Fruit fly (Drosophila melanogaster): Measurements from ENCODE around the gene ZnT63C.

The ZnT63C gene

DNA sequence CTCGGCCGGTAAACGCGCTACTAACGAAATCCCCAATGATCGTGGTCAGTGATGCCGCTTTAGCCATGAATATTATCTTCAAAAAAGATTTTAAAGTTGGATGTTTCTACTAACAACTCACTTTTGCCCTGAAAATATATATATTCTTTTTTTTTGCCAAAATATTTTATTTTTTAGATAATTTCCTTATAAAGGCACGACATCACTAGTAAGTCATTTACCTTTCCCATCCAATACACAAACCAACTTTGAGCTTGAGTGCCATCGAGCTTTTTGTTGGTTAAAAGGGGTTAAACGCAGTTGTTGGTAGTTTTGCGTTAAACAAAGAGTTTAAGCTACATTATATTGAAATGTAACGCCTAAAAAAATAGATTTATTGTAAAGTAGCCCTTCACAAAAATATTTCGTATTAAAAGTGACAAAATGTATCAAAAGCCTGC lies 401 bp upstream of the ZnT63C start, which contains the start of gene CG14968:
Gene CG14968 (minus strand): TSS at position 26 of the 440 bp plus-strand sequence.
- TF ChIP-seq noc (tag; optimal IDR thresholded peaks at IDR 0.05), result peak; percentile 96

DNA sequence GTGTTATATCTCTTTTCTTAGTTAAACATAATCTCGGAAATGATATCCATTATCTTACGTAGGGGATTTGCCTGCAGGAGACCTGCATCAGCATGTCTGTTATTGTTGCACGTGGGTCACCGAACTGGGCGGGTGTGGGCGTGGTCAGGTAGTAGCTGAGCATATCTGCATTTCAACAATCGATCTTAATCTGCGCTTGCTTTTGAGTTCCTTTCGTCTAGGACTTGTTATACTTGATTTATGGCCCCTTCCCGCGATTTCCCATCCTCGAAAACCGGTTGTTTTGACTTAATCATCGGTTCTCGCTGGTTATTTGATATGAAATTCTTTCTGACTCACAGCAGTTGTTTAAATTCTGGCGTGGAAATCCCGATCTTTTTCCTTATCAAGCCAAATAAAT lies 1.2 kb downstream of the ZnT63C start:
- no peak for TF ChIP-seq noc (tag; optimal IDR thresholded peaks at IDR 0.05)

DNA sequence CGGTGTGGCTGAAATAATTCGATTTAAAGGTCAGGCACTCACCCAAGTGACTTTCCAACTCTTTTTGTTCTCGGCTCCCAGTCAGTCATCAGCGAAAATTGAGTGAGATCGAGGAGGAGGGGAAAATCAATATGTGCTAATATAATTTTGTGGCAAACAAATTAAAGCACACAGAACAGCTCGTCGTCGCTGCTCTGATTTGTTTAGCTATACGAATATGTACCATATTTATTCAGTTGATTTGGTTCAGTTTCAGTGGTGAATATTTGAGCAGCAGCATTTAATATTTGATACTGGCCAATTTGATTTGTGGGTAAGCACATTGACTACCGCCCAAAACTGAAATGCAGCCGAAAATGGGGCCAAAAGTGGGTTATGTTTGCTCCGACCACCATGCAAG lies 1.9 kb downstream of the ZnT63C start:
- TF ChIP-seq noc (tag; optimal IDR thresholded peaks at IDR 0.05), result no peak

DNA sequence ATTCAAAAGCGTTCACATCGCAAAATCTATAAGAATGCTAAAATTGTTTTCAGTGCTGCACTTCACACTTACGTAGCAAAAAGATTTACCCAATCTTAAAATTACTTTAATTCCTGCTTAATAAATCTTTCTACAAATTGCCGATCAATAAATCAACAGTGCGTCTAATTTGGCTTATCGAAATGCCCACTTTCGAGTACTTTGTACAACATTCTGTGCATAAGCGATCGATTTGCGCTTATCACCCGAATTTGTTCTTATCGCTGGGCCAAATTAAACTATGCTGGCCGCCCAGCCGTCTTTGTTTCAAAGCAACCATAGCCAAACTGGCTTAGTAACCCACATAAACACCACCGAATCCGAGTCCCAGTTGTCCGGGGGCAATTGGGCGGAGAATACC lies 3.0 kb downstream of the ZnT63C start:
- TF ChIP-seq noc (tag; optimal IDR thresholded peaks at IDR 0.05), result peak; percentile 83

DNA sequence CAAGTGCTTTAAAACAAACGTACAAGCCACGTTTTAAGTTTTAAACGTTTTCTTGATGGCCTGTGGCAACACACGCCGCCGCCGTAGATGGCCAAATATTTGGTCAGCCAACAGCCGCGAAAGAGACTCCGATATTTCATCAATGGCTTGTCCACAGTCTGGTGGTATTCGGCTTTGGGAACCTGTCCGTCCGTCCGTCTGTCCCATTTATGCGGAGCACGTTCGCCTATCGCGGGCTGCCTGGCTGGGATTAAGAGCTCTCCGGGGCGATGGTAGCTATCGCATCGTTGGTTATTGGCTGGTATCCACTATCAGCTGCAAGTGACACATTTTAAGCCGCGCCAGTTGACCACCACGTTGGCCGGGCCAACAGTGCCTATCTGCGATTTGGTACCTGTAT lies 4.1 kb downstream of the ZnT63C start:
- TF ChIP-seq noc (tag; optimal IDR thresholded peaks at IDR 0.05), result no peak

DNA sequence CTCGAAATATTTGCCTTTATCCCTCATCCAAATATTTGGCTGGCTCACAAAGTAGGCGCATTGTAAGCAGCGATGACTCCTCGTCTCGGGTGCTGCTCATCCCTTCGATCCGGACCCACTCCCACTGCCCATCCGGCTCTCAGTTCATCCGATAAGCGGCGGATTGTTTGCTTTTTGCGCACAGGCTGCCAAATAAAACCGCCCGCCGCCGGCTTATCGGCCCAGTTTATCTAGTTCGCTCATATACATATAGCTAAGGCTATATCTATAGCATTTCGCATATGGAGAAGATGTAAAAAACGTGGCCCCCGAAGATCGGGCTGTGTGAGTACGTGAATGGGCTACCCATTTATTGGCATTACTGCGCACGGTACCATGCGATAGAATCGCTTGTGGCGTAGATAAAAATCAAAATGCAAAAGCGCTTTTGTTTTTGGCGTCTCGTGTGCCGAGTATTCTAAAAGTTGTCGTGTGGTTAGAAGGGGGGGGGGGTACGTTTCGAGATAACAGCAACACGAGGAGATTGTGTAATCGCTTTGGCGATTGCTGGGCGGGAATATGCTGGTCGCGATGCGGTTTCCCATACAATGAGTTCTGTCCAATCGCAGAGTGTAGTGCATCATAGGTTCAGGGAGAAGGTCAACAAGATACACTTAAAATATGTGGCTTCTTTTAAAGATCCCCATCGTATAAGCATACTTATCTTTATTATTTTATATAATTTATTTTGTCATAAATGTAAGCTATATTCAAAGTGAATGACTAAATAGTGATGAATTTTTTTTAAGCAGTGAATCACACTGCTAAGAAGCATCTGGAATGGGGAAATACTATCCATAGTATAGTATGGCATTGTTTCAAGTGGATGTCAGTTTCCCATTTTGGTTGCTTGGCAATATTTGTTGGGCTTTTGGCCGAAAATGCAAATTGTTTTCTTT lies 5.4 kb downstream of the ZnT63C start:
- TF ChIP-seq noc (tag; optimal IDR thresholded peaks at IDR 0.05), result peak; percentile 49

DNA sequence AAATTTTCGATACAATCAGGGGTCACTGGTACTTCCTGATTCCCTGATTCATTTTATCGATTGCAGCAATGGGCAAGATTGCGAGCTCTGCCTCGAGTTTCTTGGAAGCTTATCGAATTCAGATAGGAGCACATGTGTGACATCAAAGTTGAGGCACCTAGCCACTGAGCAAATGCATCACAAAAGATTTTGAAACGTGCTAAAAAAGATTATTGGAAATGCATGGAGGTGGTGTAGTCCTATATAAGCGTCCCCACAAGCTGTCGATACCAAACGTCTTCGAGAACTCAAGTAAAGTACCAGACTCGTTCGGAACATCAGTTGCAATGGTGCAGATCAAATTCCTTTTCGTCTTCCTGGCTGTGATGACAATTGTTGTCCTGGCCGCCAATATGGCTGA lies 10.5 kb downstream of the ZnT63C start, which contains the start of gene Drsl2:
Gene Drsl2 (plus strand): TSS at position 301 of the 400 bp plus-strand sequence.
- TF ChIP-seq noc (tag; optimal IDR thresholded peaks at IDR 0.05), result no peak

DNA sequence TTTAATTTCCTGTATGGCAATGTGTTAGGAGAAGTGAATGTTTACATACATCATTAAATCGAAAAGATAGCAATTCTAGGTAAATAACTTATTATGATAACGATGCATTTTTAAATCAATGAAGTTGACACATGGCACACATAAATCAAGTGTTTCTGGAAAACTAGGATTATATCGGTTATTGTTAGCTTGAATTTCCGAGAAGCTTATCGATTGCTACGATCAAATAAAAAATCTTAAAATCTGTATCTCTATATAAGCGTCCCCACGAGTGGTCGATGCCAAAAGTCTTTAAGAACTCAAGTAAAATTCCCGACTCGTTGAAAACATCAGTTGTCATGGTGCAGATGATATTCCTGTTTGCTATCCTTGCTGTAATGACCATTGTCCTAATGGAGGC lies 11.2 kb downstream of the ZnT63C start, which contains the start of gene Drsl3:
Gene Drsl3 (plus strand): TSS at position 301 of the 400 bp plus-strand sequence.
- TF ChIP-seq noc (tag; optimal IDR thresholded peaks at IDR 0.05), result no peak

DNA sequence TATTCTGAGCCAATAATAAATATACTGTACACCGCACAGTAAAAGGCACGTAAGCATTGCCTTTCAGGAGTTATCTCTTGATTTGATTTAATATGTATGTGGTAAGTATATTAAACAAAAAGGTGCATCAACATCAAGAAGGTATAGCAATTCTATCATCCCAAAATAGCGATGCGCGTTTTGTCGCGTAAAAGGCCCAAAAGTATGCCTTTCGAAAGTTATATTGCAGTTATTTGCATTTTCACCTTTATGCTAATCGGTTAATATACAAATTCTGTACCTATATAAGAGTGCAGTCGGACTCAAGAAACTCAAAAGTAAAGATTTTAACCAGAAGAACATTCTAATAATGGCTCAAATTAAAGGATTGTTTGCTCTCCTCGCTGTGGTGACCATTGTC lies 11.8 kb downstream of the ZnT63C start, which contains the start of gene Drsl4:
Gene Drsl4 (plus strand): TSS at position 333 of the 400 bp plus-strand sequence.
- no peak for TF ChIP-seq noc (tag; optimal IDR thresholded peaks at IDR 0.05)

DNA sequence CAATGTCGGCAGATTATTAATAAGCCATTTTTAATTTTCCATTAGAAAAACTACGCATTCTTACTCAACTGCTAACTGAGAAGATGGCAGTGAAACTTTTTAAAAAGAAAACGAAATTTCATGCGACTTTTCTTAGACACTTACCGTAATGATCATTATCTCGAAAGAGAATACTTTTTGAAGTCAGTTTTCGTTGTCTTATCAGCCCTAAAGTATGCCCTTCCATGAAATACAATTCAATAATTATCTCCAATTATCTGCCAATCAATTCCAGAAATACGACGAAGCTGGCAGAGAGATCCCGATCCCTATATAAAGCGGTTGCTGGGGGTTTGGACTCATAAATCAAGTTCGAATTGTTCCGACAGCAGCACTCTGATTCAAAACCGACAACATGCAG lies 12.9 kb downstream of the ZnT63C start, which contains the start of gene Drsl5:
Gene Drsl5 (plus strand): TSS at position 341 of the 400 bp plus-strand sequence.
- no peak for TF ChIP-seq noc (tag; optimal IDR thresholded peaks at IDR 0.05)

DNA sequence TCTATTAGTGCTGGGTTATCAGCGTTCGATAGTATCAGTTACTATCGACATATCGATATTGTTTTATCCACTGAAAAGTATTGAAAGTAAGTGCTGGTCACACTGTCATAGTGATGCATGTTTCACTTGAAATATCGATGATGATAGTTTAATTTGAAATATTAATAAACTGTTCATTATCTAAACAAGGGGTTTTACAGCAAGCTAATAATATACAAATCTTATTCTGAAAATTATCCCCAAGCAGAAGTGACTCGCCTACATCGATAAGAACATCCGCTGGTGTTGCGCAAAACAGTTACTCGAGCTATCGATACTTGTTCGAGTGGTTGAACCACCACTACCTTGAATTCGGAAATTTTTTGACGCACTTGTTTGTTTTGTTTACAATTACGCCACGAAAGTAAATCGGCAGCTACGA lies 15.7 kb downstream of the ZnT63C start, which contains the start of the genes PIG-C, CG12016 and Dpm2:
Gene PIG-C (minus strand): TSS at position 10 of the 421 bp plus-strand sequence.
Gene CG12016 (plus strand): TSS at position 333 of the 421 bp plus-strand sequence.
Gene Dpm2 (plus strand): TSS at position 333 of the 421 bp plus-strand sequence.
- peak; percentile 16 for TF ChIP-seq noc (tag; optimal IDR thresholded peaks at IDR 0.05)

DNA sequence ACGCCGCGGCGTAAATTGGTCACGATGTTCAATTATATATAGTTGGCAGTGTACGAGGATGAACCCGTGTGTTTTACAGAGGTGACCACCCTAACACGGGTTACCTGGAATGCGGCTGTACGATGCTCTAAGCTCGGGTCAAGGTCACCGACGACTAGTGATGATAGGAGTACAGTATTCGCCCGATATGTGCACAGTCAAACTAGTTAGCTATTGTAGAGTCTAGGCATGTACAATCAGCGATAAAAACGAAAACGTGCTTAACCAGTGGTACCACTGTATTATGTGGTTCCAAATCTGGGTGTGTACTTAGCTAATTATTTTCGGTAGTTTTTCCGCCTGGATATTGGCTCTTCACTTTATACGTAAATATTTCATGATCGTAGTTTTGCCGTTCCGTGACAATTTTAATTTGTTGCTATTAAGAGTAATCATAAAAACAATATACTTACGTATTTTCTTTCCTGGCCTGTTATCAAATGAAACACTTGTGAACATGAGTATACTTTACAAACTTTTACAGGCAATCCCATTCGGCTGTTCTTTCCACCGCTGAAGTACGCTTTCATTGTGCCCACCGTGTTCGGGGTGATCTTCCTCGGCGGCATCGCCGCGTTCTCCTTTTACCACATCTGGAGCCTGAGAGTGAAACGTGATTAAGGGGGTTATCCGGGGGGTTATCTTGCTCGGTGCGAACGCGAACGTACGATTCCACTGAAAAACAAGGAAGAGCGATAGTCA lies 16.7 kb downstream of the ZnT63C start:
- peak; percentile 69 for TF ChIP-seq noc (tag; optimal IDR thresholded peaks at IDR 0.05)

DNA sequence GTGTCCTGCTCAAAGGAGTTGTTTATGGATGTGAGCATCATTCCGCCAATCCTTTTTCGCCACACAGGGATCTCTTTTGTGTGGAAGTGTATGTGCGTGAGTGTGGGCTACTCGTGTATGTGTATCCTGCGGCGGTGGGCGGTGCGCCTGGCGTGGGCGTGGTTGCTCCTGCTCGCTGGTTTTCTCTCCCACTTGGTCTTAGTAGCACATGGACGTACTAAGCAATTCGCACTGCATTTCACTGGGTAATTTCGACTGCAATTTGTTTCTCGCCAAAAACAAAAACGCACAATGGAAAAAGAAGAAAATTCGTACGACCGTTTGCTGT lies 22.1 kb downstream of the ZnT63C start:
- TF ChIP-seq noc (tag; optimal IDR thresholded peaks at IDR 0.05), result no peak

DNA sequence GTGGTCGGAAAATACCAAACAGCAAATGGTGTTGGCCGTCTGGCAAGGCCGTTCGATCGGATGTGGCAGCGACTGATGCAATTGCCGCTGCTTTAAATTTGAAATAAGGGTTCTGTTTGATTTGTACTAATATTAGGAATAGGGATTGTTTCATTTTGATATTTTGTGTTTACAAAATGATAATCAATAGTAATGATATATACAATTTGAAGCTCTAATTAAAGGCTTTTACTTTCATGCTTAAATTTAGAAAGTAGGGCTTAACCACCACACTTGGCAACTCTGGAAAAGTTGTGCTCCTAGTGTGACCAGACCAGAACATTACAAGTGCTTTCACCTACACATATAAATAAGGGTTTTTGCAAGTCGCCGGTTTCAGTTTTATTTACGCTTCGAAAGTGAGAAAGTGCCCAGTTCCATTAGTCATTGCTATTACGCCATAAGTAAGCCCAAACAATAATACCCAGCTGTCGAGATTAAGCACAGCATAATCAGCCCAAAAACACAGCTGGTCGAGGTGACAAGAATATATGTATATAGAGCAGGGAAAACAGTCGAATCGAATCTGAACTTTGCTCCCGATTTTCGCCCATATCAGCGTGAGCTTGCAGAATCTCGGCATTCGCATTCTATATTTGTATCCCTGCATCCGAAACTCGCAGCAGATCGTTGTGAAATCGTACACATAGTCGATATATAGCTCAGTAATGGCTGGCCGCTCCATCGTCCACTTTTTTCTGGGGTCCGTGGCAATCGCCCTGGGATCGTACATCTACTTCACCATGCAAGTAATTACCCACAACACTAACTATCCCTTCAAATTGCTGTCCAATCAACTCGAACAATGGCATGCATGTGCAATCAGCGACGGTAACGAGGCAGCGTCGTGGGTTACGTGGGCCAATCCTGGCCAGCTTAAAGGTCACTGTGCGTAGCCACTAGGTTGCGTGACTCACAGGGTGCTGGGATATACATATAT lies 22.7 kb downstream of the ZnT63C start, which contains the start of gene Gtpx:
Gene Gtpx (plus strand): TSS at position 341 of the 979 bp plus-strand sequence.
- TF ChIP-seq noc (tag; optimal IDR thresholded peaks at IDR 0.05), result peak; percentile 30

DNA sequence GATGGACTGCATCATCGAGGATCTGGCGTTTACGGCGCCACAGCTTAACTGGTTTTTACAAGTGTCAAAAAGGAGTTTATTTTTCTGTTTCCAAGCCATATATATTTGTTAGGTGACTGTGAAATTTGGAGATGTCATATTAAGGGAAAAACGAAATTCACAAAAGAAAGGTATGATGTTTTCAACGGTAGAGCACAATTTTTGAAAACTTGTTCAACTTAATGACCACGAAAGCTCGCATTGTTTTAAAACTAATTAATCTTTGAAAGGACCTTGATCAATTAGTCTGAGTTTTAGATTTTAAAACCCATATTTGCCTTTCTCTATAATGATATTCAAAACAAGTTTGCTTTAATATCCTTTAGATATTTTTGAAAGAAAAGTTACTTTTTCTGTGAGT lies 25.3 kb downstream of the ZnT63C start, which contains the start of gene Strip:
Gene Strip (minus strand): TSS at position 101 of the 400 bp plus-strand sequence.
- TF ChIP-seq noc (tag; optimal IDR thresholded peaks at IDR 0.05), result no peak
